Worm (Caenorhabditis elegans) whole organism, young adult: ENCODE data around the gene sru-11.

Source experiments
- B0035.1 ChIP-seq: sonication (generic microtip); optimal IDR thresholded peaks from 2 replicates; lab custom pipeline; 2016; ENCODE audit warnings: missing genetic modification characterization, mild to moderate bottlenecking, missing compliant biosample characterization, missing genotype, missing genetic modification reagents
- ama-1 ChIP-seq, 3 experiments: fragments of 150-350 bp in 1 of 3; sonication (generic microtip) in 2 of 3; optimal IDR thresholded peaks; 2 replicates each; lab custom pipeline; 2014 to 2018; ENCODE audit warnings: missing biosample characterization in 2 of 3, missing genetic modification characterization in 2 of 3, missing genetic modification reagents in 2 of 3
- ceh-40 ChIP-seq: fragments of 200-800 bp; sonication (Bioruptor generic); IDR thresholded peaks from 2 replicates; pipeline ENCODE4 v1.3.6; 2022; ENCODE audit warnings: missing genetic modification characterization, missing compliant biosample characterization
- hsf-1 ChIP-seq: fragments of 200-800 bp; sonication (Bioruptor generic); IDR thresholded peaks from 2 replicates; pipeline ENCODE4 v1.3.6; 2022; ENCODE audit warnings: missing genetic modification reagents, missing genetic modification characterization, missing compliant biosample characterization
- lin-35 ChIP-seq, 3 experiments: fragments of 150-350 bp in 2 of 3; sonication (generic microtip) in 1 of 3; optimal IDR thresholded peaks; 2 replicates each; lab custom pipeline; 2014 to 2018; ENCODE audit warnings: missing biosample characterization in 3 of 3, missing genetic modification characterization in 3 of 3, missing genetic modification reagents in 3 of 3
- snpc-1.3 ChIP-seq: sonication (generic microtip); optimal IDR thresholded peaks from 2 replicates; lab custom pipeline; 2017; ENCODE audit warnings: missing genetic modification characterization, mild to moderate bottlenecking, missing compliant biosample characterization, antibody characterized with exemption, moderate library complexity, missing genotype, missing genetic modification reagents; ENCODE audit not compliant: insufficient read depth
- snpc-4 ChIP-seq, 5 experiments: fragments of 150-350 bp in 1 of 5; sonication (generic microtip) in 4 of 5; optimal IDR thresholded peaks; 2 replicates each; lab custom pipeline; 2014 to 2018; ENCODE audit warnings: missing genetic modification characterization in 5 of 5, missing biosample characterization in 3 of 5, antibody characterized with exemption in 2 of 5, mild to moderate bottlenecking in 2 of 5, missing compliant biosample characterization in 2 of 5, missing genotype in 2 of 5, moderate library complexity in 2 of 5, missing genetic modification reagents in 1 of 5
- unc-62 ChIP-seq: fragments of 150-350 bp; optimal IDR thresholded peaks from 2 replicates; lab custom pipeline; 2014; ENCODE audit warnings: missing biosample characterization, missing genetic modification reagents, missing genetic modification characterization
- ztf-22 ChIP-seq: fragments of 200-800 bp; sonication (Bioruptor generic); optimal IDR thresholded peaks from 2 replicates; lab custom pipeline; 2018; ENCODE audit warnings: mild to moderate bottlenecking, missing genetic modification characterization, moderate library complexity, missing compliant biosample characterization

DNA sequence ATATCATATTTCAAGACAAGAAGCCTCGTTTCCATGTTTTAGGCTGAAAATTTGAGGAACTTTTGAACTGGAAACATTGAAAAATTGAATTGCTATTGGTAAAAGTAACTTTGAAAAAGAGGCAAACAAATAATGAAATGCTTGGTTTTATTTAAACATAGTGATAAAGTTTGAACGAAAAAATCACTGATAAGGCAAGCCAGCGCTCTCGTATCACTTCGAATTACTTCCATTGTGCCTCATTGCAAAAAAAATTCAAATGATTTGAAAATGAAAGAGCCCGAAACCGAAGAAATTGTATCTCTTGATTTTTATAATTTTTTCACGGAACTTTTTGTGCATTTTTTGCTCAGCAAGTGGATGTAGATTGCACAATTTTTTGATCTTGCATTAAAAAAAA, 36.6 kb upstream of the sru-11 start, which contains the start of gene F52G2.3:
- TF ChIP-seq ztf-22 (GFP tag; lab: Kevin White, UChicago) (no peak), snpc-4 (GFP tag; optimal IDR thresholded peaks at IDR 0.05; lab: Kevin White, UChicago) (no peak), snpc-4 (tag; optimal IDR thresholded peaks at IDR 0.05; lab: Kevin White, UChicago) (no peak), hsf-1 (GFP tag; lab: Robert Waterston, UW) (no peak), ama-1 (optimal IDR thresholded peaks at IDR 0.05; lab: Kevin White, UChicago) (no peak), ama-1 (GFP tag; optimal IDR thresholded peaks at IDR 0.05; lab: Kevin White, UChicago) (no peak), snpc-1.3 (tag; lab: Kevin White, UChicago) (no peak), ceh-40 (GFP tag; lab: Robert Waterston, UW) (no peak), lin-35 (GFP tag; optimal IDR thresholded peaks at IDR 0.05; lab: Kevin White, UChicago) (no peak), B0035.1 (tag; lab: Kevin White, UChicago) (no peak), unc-62 (GFP tag; lab: Kevin White, UChicago) (no peak)
